Fruit fly (Drosophila melanogaster) whole organism, embryonic: ENCODE results near the gene FBXO11.

Experiments
- Bdp1 ChIP-seq: fragments of 200-800 bp; sonication (Bioruptor generic); optimal IDR thresholded peaks from 3 replicates; lab custom pipeline; 2016; ENCODE audit warnings: missing biosample characterization, missing genetic modification characterization
- C15 ChIP-seq: fragments of 200-800 bp; sonication (Bioruptor generic); IDR thresholded peaks from 3 replicates; pipeline ENCODE4 v1.3.6; 2022; ENCODE audit warnings: missing biosample characterization, missing genetic modification characterization
- CG10209 ChIP-seq: fragments of 200-800 bp; sonication (Bioruptor generic); optimal IDR thresholded peaks from 3 replicates; lab custom pipeline; 2017; ENCODE audit warnings: missing biosample characterization, mild to moderate bottlenecking, missing genetic modification characterization, missing genetic modification reagents
- CG1024 ChIP-seq: fragments of 200-800 bp; sonication (Bioruptor generic); IDR thresholded peaks from 2 replicates; pipeline ENCODE4 v1.3.6; 2022; ENCODE audit warnings: missing biosample characterization, missing genetic modification characterization
- CG10431 ChIP-seq: fragments of 200-800 bp; sonication (Bioruptor generic); optimal IDR thresholded peaks from 3 replicates; lab custom pipeline; 2018; ENCODE audit warnings: missing biosample characterization, mild to moderate bottlenecking, missing genetic modification characterization
- CG10654 ChIP-seq: fragments of 200-800 bp; sonication (Bioruptor generic); optimal IDR thresholded peaks from 2 replicates; lab custom pipeline; 2016; ENCODE audit warnings: missing biosample characterization, missing genetic modification characterization
- CG11093 ChIP-seq: fragments of 200-800 bp; sonication (Bioruptor generic); IDR thresholded peaks from 3 replicates; pipeline ENCODE4 v1.3.6; 2022; ENCODE audit warnings: missing biosample characterization, missing genetic modification characterization
- CG14667 ChIP-seq: fragments of 200-800 bp; sonication (Bioruptor generic); IDR thresholded peaks from 2 replicates; pipeline ENCODE4 v1.3.6; 2022; ENCODE audit warnings: missing biosample characterization, missing genetic modification characterization
- CG1603 ChIP-seq: fragments of 200-800 bp; sonication (Bioruptor generic); optimal IDR thresholded peaks from 2 replicates; lab custom pipeline; 2019; ENCODE audit warnings: missing biosample characterization, mild to moderate bottlenecking, missing genetic modification characterization, moderate library complexity
- CG16815 ChIP-seq: fragments of 200-800 bp; sonication (Bioruptor generic); optimal IDR thresholded peaks from 3 replicates; lab custom pipeline; 2017; ENCODE audit warnings: missing biosample characterization, mild to moderate bottlenecking, missing genetic modification characterization
- CG18262 ChIP-seq: fragments of 200-800 bp; optimal IDR thresholded peaks from 3 replicates; lab custom pipeline; 2019; ENCODE audit warnings: missing biosample characterization, mild to moderate bottlenecking, missing genetic modification characterization, moderate library complexity
- CG1832 ChIP-seq: fragments of 200-800 bp; sonication (Bioruptor generic); optimal IDR thresholded peaks from 2 replicates; lab custom pipeline; 2017; ENCODE audit warnings: missing biosample characterization, mild to moderate bottlenecking, missing genetic modification characterization, inconsistent platforms
- CG3065 ChIP-seq: fragments of 200-800 bp; sonication (Bioruptor generic); optimal IDR thresholded peaks from 2 replicates; lab custom pipeline; 2016; ENCODE audit warnings: missing biosample characterization, missing genetic modification characterization
- CG3163 ChIP-seq: fragments of 200-800 bp; sonication (Bioruptor generic); optimal IDR thresholded peaks from 3 replicates; lab custom pipeline; 2016; ENCODE audit warnings: missing biosample characterization, missing genetic modification characterization
- CG32532 ChIP-seq: fragments of 200-800 bp; sonication (Bioruptor generic); IDR thresholded peaks from 2 replicates; pipeline ENCODE4 v1.3.6; 2022; ENCODE audit warnings: missing biosample characterization, missing genetic modification characterization
- CG3407 ChIP-seq: fragments of 200-800 bp; sonication (Bioruptor generic); optimal IDR thresholded peaks from 2 replicates; lab custom pipeline; 2018; ENCODE audit warnings: missing biosample characterization, mild to moderate bottlenecking, missing genetic modification characterization
- CG34422 ChIP-seq: fragments of 200-800 bp; sonication (Bioruptor generic); IDR thresholded peaks from 3 replicates; pipeline ENCODE4 v1.3.6; 2022; ENCODE audit warnings: missing biosample characterization, missing genetic modification characterization
- CG4282 ChIP-seq: fragments of 200-800 bp; sonication (Bioruptor generic); optimal IDR thresholded peaks from 2 replicates; lab custom pipeline; 2016; ENCODE audit warnings: missing biosample characterization, missing genetic modification characterization
- CG4854 ChIP-seq: fragments of 200-800 bp; sonication (Bioruptor generic); optimal IDR thresholded peaks from 2 replicates; lab custom pipeline; 2016; ENCODE audit warnings: missing biosample characterization, missing genetic modification characterization, inconsistent platforms
- CG6272 ChIP-seq: fragments of 200-800 bp; sonication (Bioruptor generic); IDR thresholded peaks from 2 replicates; pipeline ENCODE4 v1.3.6; 2022; ENCODE audit warnings: missing biosample characterization, missing genetic modification characterization
- CG6813 ChIP-seq: fragments of 200-800 bp; sonication (Bioruptor generic); optimal IDR thresholded peaks from 2 replicates; lab custom pipeline; 2017; ENCODE audit warnings: missing biosample characterization, missing genetic modification characterization, mild to moderate bottlenecking, moderate library complexity, missing genetic modification reagents
- CG7786 ChIP-seq: fragments of 200-800 bp; sonication (Bioruptor generic); optimal IDR thresholded peaks from 2 replicates; lab custom pipeline; 2016; ENCODE audit warnings: missing biosample characterization, missing genetic modification characterization
- CG8478 ChIP-seq: fragments of >200 bp; optimal IDR thresholded peaks from 2 replicates; lab custom pipeline; 2018
- CG8765 ChIP-seq: fragments of 200-800 bp; sonication (Bioruptor generic); IDR thresholded peaks from 2 replicates; pipeline ENCODE4 v1.3.6; 2022; ENCODE audit warnings: missing biosample characterization, missing genetic modification characterization
- CG8924 ChIP-seq: fragments of 200-800 bp; optimal IDR thresholded peaks from 3 replicates; lab custom pipeline; 2019; ENCODE audit warnings: missing biosample characterization, mild to moderate bottlenecking, missing genetic modification characterization, moderate library complexity
- Drgx ChIP-seq: fragments of 200-800 bp; sonication (Bioruptor generic); IDR thresholded peaks from 2 replicates; pipeline ENCODE4 v1.3.6; 2022; ENCODE audit warnings: missing biosample characterization, missing genetic modification characterization
- E2f2 ChIP-seq: fragments of 200-800 bp; sonication (Bioruptor generic); IDR thresholded peaks from 2 replicates; pipeline ENCODE4 v1.3.6; 2022; ENCODE audit warnings: missing biosample characterization, missing genetic modification characterization
- Hr39 ChIP-seq: fragments of >200 bp; optimal IDR thresholded peaks from 2 replicates; lab custom pipeline; 2017
- Hr51 ChIP-seq, 2 experiments: fragments of 200-800 bp; sonication (Bioruptor generic); optimal IDR thresholded peaks; 2 replicates in 1 of 2; 3 replicates in 1 of 2; lab custom pipeline; 2016 to 2018; ENCODE audit warnings: missing biosample characterization in 2 of 2, missing genetic modification characterization in 2 of 2, mild to moderate bottlenecking in 1 of 2, moderate library complexity in 1 of 2
- Jarid2 ChIP-seq: fragments of 200-800 bp; sonication (Bioruptor generic); optimal IDR thresholded peaks from 3 replicates; lab custom pipeline; 2017; ENCODE audit warnings: mild to moderate bottlenecking, missing biosample characterization, missing genetic modification reagents, missing genetic modification characterization
- Mes4 ChIP-seq: fragments of 200-800 bp; sonication (Bioruptor generic); optimal IDR thresholded peaks from 2 replicates; lab custom pipeline; 2016; ENCODE audit warnings: missing biosample characterization, missing genetic modification characterization
- Nf-YA ChIP-seq: fragments of 200-800 bp; sonication (Bioruptor generic); IDR thresholded peaks from 2 replicates; pipeline ENCODE4 v1.3.6; 2022; ENCODE audit warnings: missing biosample characterization, missing genetic modification characterization
- Oaz ChIP-seq: fragments of 200-800 bp; sonication (Bioruptor generic); IDR thresholded peaks from 2 replicates; pipeline ENCODE4 v1.3.6; 2022; ENCODE audit warnings: missing biosample characterization, missing genetic modification characterization
- Sox102F ChIP-seq: fragments of 200-800 bp; sonication (Bioruptor generic); optimal IDR thresholded peaks from 2 replicates; lab custom pipeline; 2018; ENCODE audit warnings: missing biosample characterization, mild to moderate bottlenecking, missing genetic modification characterization, moderate library complexity
- Spps ChIP-seq: fragments of 200-800 bp; sonication (Bioruptor generic); optimal IDR thresholded peaks from 2 replicates; lab custom pipeline; 2018; ENCODE audit warnings: missing biosample characterization, mild to moderate bottlenecking, missing genetic modification characterization
- Taf1 ChIP-seq: fragments of 200-800 bp; sonication (Bioruptor generic); IDR thresholded peaks from 2 replicates; pipeline ENCODE4 v1.3.6; 2022; ENCODE audit warnings: missing biosample characterization, missing genetic modification characterization
- Tbp ChIP-seq: fragments of >200 bp; optimal IDR thresholded peaks from 2 replicates; lab custom pipeline; 2018; ENCODE audit warnings: missing biosample characterization, missing genetic modification characterization
- ase ChIP-seq: fragments of 200-800 bp; sonication (Bioruptor generic); IDR thresholded peaks from 3 replicates; pipeline ENCODE4 v1.3.6; 2022; ENCODE audit warnings: missing biosample characterization, missing genetic modification characterization
- br ChIP-seq: fragments of >200 bp; optimal IDR thresholded peaks from 2 replicates; lab custom pipeline; 2017
- cas ChIP-seq: fragments of 200-800 bp; sonication (Bioruptor generic); IDR thresholded peaks from 2 replicates; pipeline ENCODE4 v1.3.6; 2022; ENCODE audit warnings: missing biosample characterization, missing genetic modification characterization
- cg ChIP-seq: fragments of 200-800 bp; sonication (Bioruptor generic); optimal IDR thresholded peaks from 3 replicates; lab custom pipeline; 2019; ENCODE audit warnings: missing biosample characterization, mild to moderate bottlenecking, missing genetic modification characterization, moderate library complexity
- disco-r ChIP-seq: fragments of 200-800 bp; sonication (Bioruptor generic); optimal IDR thresholded peaks from 2 replicates; lab custom pipeline; 2016; ENCODE audit warnings: missing biosample characterization, missing genetic modification characterization
- inv ChIP-seq: fragments of 200-800 bp; sonication (Bioruptor generic); IDR thresholded peaks from 2 replicates; pipeline ENCODE4 v1.3.6; 2022; ENCODE audit warnings: missing biosample characterization, missing genetic modification characterization; ENCODE audit not compliant: partially characterized antibody
- kah ChIP-seq: fragments of 200-800 bp; sonication (Bioruptor generic); optimal IDR thresholded peaks from 2 replicates; lab custom pipeline; 2018; ENCODE audit warnings: missing biosample characterization, mild to moderate bottlenecking, missing genetic modification characterization
- nerfin-1 ChIP-seq: fragments of 200-800 bp; sonication (Bioruptor generic); optimal IDR thresholded peaks from 3 replicates; lab custom pipeline; 2019; ENCODE audit warnings: missing biosample characterization, mild to moderate bottlenecking, missing genetic modification characterization, moderate library complexity
- nom ChIP-seq: fragments of 200-800 bp; sonication (Bioruptor generic); optimal IDR thresholded peaks from 2 replicates; lab custom pipeline; 2017; ENCODE audit warnings: missing biosample characterization, missing genetic modification characterization, mild to moderate bottlenecking, moderate library complexity, missing genetic modification reagents
- pb ChIP-seq: fragments of 200-800 bp; sonication (Bioruptor generic); optimal IDR thresholded peaks from 3 replicates; lab custom pipeline; 2016; ENCODE audit warnings: missing biosample characterization, missing genetic modification characterization
- pnt ChIP-seq: fragments of 200-800 bp; sonication (Bioruptor generic); optimal IDR thresholded peaks from 3 replicates; lab custom pipeline; 2016; ENCODE audit warnings: missing biosample characterization, missing genetic modification characterization
- ro ChIP-seq: fragments of 200-800 bp; sonication (Bioruptor generic); IDR thresholded peaks from 2 replicates; pipeline ENCODE4 v1.3.6; 2022; ENCODE audit warnings: missing biosample characterization, missing genetic modification characterization
- sug ChIP-seq: fragments of 200-800 bp; optimal IDR thresholded peaks from 2 replicates; lab custom pipeline; 2019; ENCODE audit warnings: missing biosample characterization, mild to moderate bottlenecking, missing genetic modification characterization, moderate library complexity
- twi ChIP-seq: fragments of 200-800 bp; optimal IDR thresholded peaks from 2 replicates; lab custom pipeline; 2019; ENCODE audit warnings: missing biosample characterization, mild to moderate bottlenecking, missing genetic modification characterization, moderate library complexity

Gene FBXO11

DNA sequence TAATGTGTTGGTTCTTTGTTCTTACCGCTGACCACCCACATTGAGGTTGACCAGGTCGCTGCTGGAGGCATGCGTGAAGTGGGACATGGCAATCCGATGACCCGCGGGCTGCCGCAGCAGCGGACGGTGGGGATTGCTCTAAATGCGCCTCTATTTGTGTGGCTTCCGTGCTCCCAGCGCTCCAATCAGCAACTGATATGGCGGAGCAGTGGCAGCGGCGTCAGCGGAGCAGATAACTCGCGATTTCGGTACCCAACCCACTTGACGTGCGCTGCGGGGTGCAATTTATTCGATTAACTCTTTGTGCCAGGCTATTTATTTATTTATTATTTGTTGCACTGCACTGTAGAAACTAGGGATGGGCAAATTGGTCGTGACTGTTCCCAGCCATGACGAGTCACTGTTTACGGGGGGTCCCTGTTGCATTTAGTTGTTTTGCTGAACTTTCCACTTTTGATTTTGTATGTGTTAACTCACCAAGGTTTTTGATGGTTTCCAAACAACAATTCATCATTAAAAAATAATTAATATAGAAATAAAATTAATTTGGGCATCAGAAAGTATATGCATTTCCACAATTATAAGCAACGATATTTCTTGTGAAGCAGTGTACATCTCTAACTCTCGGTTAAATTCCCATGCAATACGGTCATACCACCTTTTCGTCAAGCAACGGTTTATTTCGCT lies 8.4 kb downstream of the FBXO11 start, which contains the start of the genes CG9467 and CG8526 (continued):
- TF ChIP-seq Mes4 (GFP tag; lab: Kevin White, UChicago) (no peak), CG34422 (peak; percentile 50; the same call in 1 of the 3 replicates), Hr51 (GFP tag; optimal IDR thresholded peaks at IDR 0.05; lab: Kevin White, UChicago) (no peak), CG10209 (peak; percentile 43), CG16815 (GFP tag; lab: Kevin White, UChicago) (peak; percentile 60), CG14667 (GFP tag; lab: Robert Waterston, UW) (peak; percentile 48), CG3163 (no peak), Taf1 (GFP tag; lab: Robert Waterston, UW) (peak; percentile 21; the same call in 1 of the 2 replicates), pnt (no peak), CG8478 (no peak), cg (GFP tag; lab: Kevin White, UChicago) (no peak), E2f2 (GFP tag; lab: Robert Waterston, UW) (peak; percentile 82), CG3407 (GFP tag; lab: Kevin White, UChicago) (peak; percentile 38), Spps (tag; lab: Kevin White, UChicago) (no peak), CG1024 (GFP tag; lab: Robert Waterston, UW) (no peak), Jarid2 (GFP tag; lab: Kevin White, UChicago) (no peak), CG18262 (tag; lab: Kevin White, UChicago) (peak; percentile 69), pb (no peak), CG1603 (tag; lab: Kevin White, UChicago) (no peak), ase (GFP tag; lab: Robert Waterston, UW) (0 out of 3 replicates have a peak, but pooled peaks have one; percentile 51), Sox102F (no peak), CG8765 (GFP tag; lab: Robert Waterston, UW) (peak; percentile 51), CG1832 (GFP tag; lab: Kevin White, UChicago) (no peak), br (lab: Kevin White, UChicago) (no peak), Hr39 (no peak), twi (tag; lab: Kevin White, UChicago) (peak; percentile 55), CG10654 (GFP tag; lab: Kevin White, UChicago) (peak; percentile 50), kah (GFP tag; lab: Kevin White, UChicago) (no peak), CG11093 (0 out of 3 replicates have a peak, but pooled peaks have one; percentile 41), nerfin-1 (tag; lab: Kevin White, UChicago) (peak; percentile 87), CG10431 (GFP tag; lab: Kevin White, UChicago) (no peak), Oaz (GFP tag; lab: Robert Waterston, UW) (no peak), C15 (GFP tag; lab: Robert Waterston, UW) (0 out of 3 replicates have a peak, but pooled peaks have one; percentile 17), disco-r (GFP tag; lab: Kevin White, UChicago) (no peak), sug (tag; lab: Kevin White, UChicago) (peak; percentile 100), CG8924 (tag; lab: Kevin White, UChicago) (peak; percentile 77), cas (GFP tag; lab: Robert Waterston, UW) (no peak), Drgx (GFP tag; lab: Robert Waterston, UW) (no peak), Bdp1 (GFP tag; lab: Kevin White, UChicago) (peak; percentile 15), inv (GFP tag; lab: Robert Waterston, UW) (peak; percentile 73), CG32532 (GFP tag; lab: Robert Waterston, UW) (peak; percentile 69), CG6272 (peak; percentile 68), Tbp (GFP tag; lab: Kevin White, UChicago) (no peak), CG4282 (GFP tag; lab: Kevin White, UChicago) (no peak), CG3065 (GFP tag; lab: Kevin White, UChicago) (peak; percentile 37), ro (no peak), CG7786 (GFP tag; lab: Kevin White, UChicago) (no peak), CG6813 (GFP tag; lab: Kevin White, UChicago) (no peak), Nf-YA (no peak), nom (GFP tag; lab: Kevin White, UChicago) (no peak), CG4854 (peak; percentile 33)
